Worm (Caenorhabditis elegans) whole organism, early embryonic: ENCODE measurements around the gene C16C8.25.

Experiments
- B0310.2 ChIP-seq: sonication (generic microtip); optimal IDR thresholded peaks from 2 replicates; lab custom pipeline; 2016; ENCODE audit warnings: mild to moderate bottlenecking, missing genetic modification characterization, missing compliant biosample characterization
- F13C5.2 ChIP-seq: sonication (generic microtip); optimal IDR thresholded peaks from 2 replicates; lab custom pipeline; 2017; ENCODE audit warnings: mild to moderate bottlenecking, missing genetic modification characterization, inconsistent platforms, missing compliant biosample characterization
- aly-1 ChIP-seq: sonication (generic microtip); optimal IDR thresholded peaks from 2 replicates; lab custom pipeline; 2016; ENCODE audit warnings: missing genetic modification characterization, missing compliant biosample characterization
- ama-1 ChIP-seq: fragments of 150-350 bp; optimal IDR thresholded peaks from 2 replicates; lab custom pipeline; 2014
- ceh-13 ChIP-seq: fragments of 200-800 bp; sonication (Bioruptor generic); optimal IDR thresholded peaks from 2 replicates; lab custom pipeline; 2018; ENCODE audit warnings: mild to moderate bottlenecking, missing genetic modification characterization, missing compliant biosample characterization
- ceh-36 ChIP-seq: sonication (generic microtip); optimal IDR thresholded peaks from 2 replicates; lab custom pipeline; 2016; ENCODE audit warnings: missing genetic modification characterization, inconsistent platforms, missing compliant biosample characterization
- ets-7 ChIP-seq: sonication (generic microtip); optimal IDR thresholded peaks from 2 replicates; lab custom pipeline; 2016; ENCODE audit warnings: missing genotype, missing genetic modification characterization, missing compliant biosample characterization
- flt-1 ChIP-seq: fragments of 200-800 bp; sonication (Bioruptor generic); IDR thresholded peaks from 2 replicates; pipeline ENCODE4 v1.3.6; 2022; ENCODE audit warnings: missing genetic modification characterization, missing compliant biosample characterization
- hmbx-1 ChIP-seq: sonication (generic microtip); optimal IDR thresholded peaks from 2 replicates; lab custom pipeline; 2016; ENCODE audit warnings: mild to moderate bottlenecking, missing genetic modification characterization, missing compliant biosample characterization
- hmg-4 ChIP-seq: fragments of 200-800 bp; sonication (Bioruptor generic); optimal IDR thresholded peaks from 2 replicates; lab custom pipeline; 2018; ENCODE audit warnings: mild to moderate bottlenecking, missing genetic modification characterization, missing compliant biosample characterization
- hnd-1 ChIP-seq: sonication (generic microtip); optimal IDR thresholded peaks from 2 replicates; lab custom pipeline; 2016; ENCODE audit warnings: missing genetic modification characterization, missing compliant biosample characterization
- pes-1 ChIP-seq: fragments of 200-800 bp; sonication (Bioruptor generic); IDR thresholded peaks from 2 replicates; pipeline ENCODE4 v1.3.6; 2022; ENCODE audit warnings: missing genetic modification reagents, missing genetic modification characterization, missing compliant biosample characterization
- scrt-1 ChIP-seq: fragments of 200-800 bp; sonication (Bioruptor generic); IDR thresholded peaks from 2 replicates; pipeline ENCODE4 v1.3.6; 2022; ENCODE audit warnings: missing genetic modification characterization, missing compliant biosample characterization
- sea-1 ChIP-seq: fragments of 200-800 bp; sonication (Bioruptor generic); conservative IDR thresholded peaks from 2 replicates; pipeline ENCODE4 v1.3.6; 2022; ENCODE audit warnings: missing genetic modification characterization, missing compliant biosample characterization
- tbx-11 ChIP-seq: fragments of 200-800 bp; sonication (Bioruptor generic); IDR thresholded peaks from 2 replicates; pipeline ENCODE4 v1.3.6; 2022; ENCODE audit warnings: missing genetic modification characterization, missing compliant biosample characterization
- tbx-37 ChIP-seq: fragments of 200-800 bp; sonication (Bioruptor generic); conservative IDR thresholded peaks from 2 replicates; pipeline ENCODE4 v1.3.6; 2022; ENCODE audit warnings: missing genetic modification reagents, missing genetic modification characterization, missing compliant biosample characterization
- tra-4 ChIP-seq: sonication (generic microtip); optimal IDR thresholded peaks from 2 replicates; lab custom pipeline; 2017; ENCODE audit warnings: missing genetic modification characterization, missing compliant biosample characterization

Gene C16C8.25

DNA sequence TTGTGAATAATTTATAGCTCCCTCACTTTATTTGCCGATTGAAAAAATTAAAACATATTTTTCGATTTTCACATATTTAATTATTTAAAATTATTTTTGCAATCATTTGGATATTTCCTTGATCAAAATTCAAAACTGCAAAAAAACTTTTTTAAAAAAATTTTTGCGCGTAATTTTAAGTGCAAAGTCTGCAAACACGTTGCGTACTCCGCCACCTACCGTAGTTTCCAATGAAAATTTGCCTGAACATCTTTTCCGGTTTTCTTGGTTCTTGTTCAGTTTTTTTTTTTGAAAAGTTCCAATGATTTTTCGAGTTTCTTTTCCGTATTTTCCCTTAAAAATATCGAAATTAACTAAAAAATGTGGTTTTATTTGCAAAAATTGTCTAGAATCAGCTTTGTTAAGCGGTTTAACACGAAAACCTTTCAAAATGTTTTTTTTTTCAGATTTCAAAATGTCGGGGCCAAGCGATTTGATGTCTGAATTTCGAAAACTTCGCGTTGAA, at the start of gene C16C8.25:
TSS of gene C16C8.25 (plus strand) at position 455 of the 505 bp plus-strand sequence.
- TF ChIP-seq ets-7 (tag; lab: Kevin White, UChicago) (no peak), F13C5.2 (no peak), pes-1 (GFP tag; lab: Robert Waterston, UW) (no peak), flt-1 (GFP tag; lab: Robert Waterston, UW) (no peak), tbx-37 (GFP tag; lab: Robert Waterston, UW) (no peak), B0310.2 (no peak), ceh-36 (tag; lab: Kevin White, UChicago) (no peak), ama-1 (lab: Kevin White, UChicago) (no peak), sea-1 (no peak), hmbx-1 (no peak), tbx-11 (no peak)

DNA sequence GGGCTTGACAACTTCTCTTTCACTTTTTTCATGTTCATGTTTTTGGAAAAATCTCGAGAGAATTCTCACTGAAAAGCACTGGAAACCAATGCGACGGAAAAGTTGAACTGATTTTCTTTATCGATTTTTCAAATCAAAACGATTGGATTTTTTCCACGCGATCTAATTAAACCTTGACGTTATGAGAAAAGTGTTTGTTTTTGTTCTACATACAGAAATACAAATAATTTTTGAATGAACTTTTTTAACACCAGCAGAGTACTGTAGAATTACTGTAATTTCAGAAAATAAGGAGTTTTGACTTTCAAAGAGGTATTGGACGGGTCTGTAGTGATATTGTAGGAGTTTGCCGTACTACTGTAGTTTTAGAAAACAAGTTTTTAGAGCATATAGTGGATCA, 46.2 kb upstream of the C16C8.25 start, which contains the start of gene nep-10:
TSS of gene nep-10 (minus strand) at position 101 of the 400 bp plus-strand sequence.
- TF ChIP-seq scrt-1 (no peak), tbx-11 (no peak), ceh-13 (no peak), F13C5.2 (no peak), tbx-37 (GFP tag; lab: Robert Waterston, UW) (no peak), aly-1 (tag; lab: Kevin White, UChicago) (no peak), flt-1 (GFP tag; lab: Robert Waterston, UW) (no peak), pes-1 (GFP tag; lab: Robert Waterston, UW) (no peak), sea-1 (no peak), tra-4 (tag; lab: Kevin White, UChicago) (no peak), ets-7 (tag; lab: Kevin White, UChicago) (no peak), hmbx-1 (no peak), hmg-4 (GFP tag; lab: Kevin White, UChicago) (no peak), ama-1 (lab: Kevin White, UChicago) (no peak), B0310.2 (no peak)

- TF ChIP-seq scrt-1: no peak
- TF ChIP-seq hmg-4 (GFP tag; lab: Kevin White, UChicago): no peak
- TF ChIP-seq tbx-11: no peak
- no peak for TF ChIP-seq B0310.2
- TF ChIP-seq ama-1 (lab: Kevin White, UChicago): no peak
- TF ChIP-seq flt-1 (GFP tag; lab: Robert Waterston, UW): no peak
- TF ChIP-seq pes-1 (GFP tag; lab: Robert Waterston, UW): no peak
- TF ChIP-seq hnd-1 (tag; lab: Kevin White, UChicago): no peak
- TF ChIP-seq ets-7 (tag; lab: Kevin White, UChicago): no peak
- TF ChIP-seq tbx-37 (GFP tag; lab: Robert Waterston, UW): no peak
- no peak for TF ChIP-seq ceh-13
- TF ChIP-seq hmbx-1: no peak
- no peak for TF ChIP-seq aly-1 (tag; lab: Kevin White, UChicago)
- no peak for TF ChIP-seq F13C5.2
- TF ChIP-seq tra-4 (tag; lab: Kevin White, UChicago): no peak
- TF ChIP-seq ceh-36 (tag; lab: Kevin White, UChicago): no peak
- TF ChIP-seq sea-1: no peak
These were observed 45.5 kb upstream of the C16C8.25 start, which contains the start of gene nep-8 for ce11 chrII:3403535-3403934. Gene nep-8, plus strand, starts transcription at chrII:3403835.

DNA sequence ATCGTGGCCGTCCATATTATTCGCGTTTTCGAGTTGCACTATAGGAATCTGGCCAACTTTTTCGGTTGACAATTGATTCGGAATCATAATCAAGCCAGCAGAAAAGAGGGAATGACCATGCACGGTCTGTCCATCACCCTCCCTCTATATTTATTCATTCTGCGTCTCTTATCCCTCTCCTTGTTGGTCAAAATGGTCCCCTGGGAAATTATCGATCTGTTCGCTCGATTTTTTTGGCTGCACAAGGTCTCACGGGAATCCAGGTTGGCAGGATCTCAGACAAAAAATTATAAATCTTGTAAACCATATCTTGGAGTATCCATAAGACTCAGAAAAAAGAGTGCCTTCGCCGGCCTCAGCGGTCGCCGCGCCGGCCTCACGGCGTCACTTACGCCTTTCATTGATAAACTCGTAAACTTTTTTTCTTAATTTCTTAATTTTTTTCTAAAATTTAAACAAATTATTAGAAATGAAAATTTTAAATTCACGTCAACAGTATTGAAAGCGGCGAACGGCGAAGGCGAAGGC, 34.6 kb upstream of the C16C8.25 start, which contains the start of the genes F18A12.7 and F18A12.2:
TSS of gene F18A12.7 (minus strand) at position 101 of the 528 bp plus-strand sequence.
TSS of gene F18A12.2 (plus strand) at position 478 of the 528 bp plus-strand sequence.
- TF ChIP-seq pes-1 (GFP tag; lab: Robert Waterston, UW) (no peak), sea-1 (no peak), B0310.2 (no peak), ceh-36 (tag; lab: Kevin White, UChicago) (no peak), F13C5.2 (no peak)

DNA sequence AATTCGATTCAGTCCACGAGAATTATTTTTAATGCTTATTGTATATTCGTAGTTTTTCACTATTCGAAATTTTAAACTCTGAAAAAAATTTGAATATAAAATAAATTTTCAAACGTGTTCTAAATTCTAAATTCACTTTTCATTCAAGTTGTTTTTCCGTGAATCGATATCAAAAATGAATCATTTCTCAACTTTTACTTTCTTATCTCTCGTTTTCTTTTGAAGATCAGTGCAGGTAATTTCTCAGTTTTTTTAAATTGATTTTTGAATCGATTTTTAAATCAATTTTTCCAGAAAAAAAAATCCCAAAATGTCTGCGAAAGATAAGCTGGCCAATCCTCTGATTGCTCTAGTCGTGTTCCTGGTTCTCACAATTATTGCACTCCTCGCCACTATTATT, 32.5 kb upstream of the C16C8.25 start, which contains the start of gene nep-6:
TSS of gene nep-6 (plus strand) at position 301 of the 400 bp plus-strand sequence.
- TF ChIP-seq hmg-4 (GFP tag; lab: Kevin White, UChicago): no peak

DNA sequence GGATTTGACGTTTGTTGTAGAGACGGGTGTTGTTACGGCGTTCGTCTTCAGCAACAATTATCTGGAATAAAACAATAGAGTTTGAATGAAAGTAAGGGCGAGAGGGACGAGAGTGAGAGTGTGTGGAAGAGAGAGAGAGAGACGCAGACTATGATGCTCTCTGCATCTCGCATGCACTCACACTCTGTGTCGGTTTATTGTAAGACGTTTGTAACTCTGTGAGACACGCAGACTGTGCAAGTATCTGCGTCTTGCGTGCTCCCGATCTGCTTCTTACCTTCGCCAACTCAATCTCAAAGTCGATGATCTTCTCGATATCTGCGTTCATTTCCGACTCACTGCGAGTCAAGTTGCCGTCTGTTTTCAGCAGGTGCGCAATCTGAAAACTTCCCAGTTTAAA, 26.1 kb upstream of the C16C8.25 start:
- TF ChIP-seq tra-4 (tag; lab: Kevin White, UChicago) (no peak), pes-1 (GFP tag; lab: Robert Waterston, UW) (no peak), hmg-4 (GFP tag; lab: Kevin White, UChicago) (no peak), aly-1 (tag; lab: Kevin White, UChicago) (no peak), B0310.2 (no peak), ets-7 (tag; lab: Kevin White, UChicago) (no peak), hnd-1 (tag; lab: Kevin White, UChicago) (no peak), tbx-37 (GFP tag; lab: Robert Waterston, UW) (no peak), ama-1 (lab: Kevin White, UChicago) (no peak), flt-1 (GFP tag; lab: Robert Waterston, UW) (no peak), sea-1 (no peak), tbx-11 (no peak), hmbx-1 (no peak), scrt-1 (no peak), F13C5.2 (no peak)

DNA sequence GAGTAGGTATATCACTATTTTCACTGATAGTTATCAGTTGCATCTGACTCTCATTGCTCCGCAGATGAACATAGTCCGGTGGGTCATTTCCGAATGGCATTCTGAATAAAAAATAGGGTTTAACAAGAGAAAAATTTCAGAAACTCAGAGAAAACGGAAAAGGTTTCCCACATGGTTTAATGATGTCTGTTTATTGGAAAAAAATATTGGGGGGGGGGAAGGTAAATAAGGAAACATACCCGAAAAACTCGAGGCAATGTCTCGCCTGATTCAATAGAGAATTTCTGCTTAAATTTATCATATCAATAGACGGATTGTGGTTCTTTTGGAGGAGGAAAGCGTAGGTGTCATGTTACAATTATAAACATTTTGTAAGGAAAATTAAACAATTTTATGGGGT, 23.6 kb upstream of the C16C8.25 start, which contains the start of gene nep-11:
TSS of gene nep-11 (minus strand) at position 101 of the 400 bp plus-strand sequence.
- TF ChIP-seq tbx-37 (GFP tag; lab: Robert Waterston, UW) (no peak), hmg-4 (GFP tag; lab: Kevin White, UChicago) (no peak), ceh-36 (tag; lab: Kevin White, UChicago) (no peak), ceh-13 (no peak), F13C5.2 (no peak)

- TF ChIP-seq scrt-1: no peak
- no peak for TF ChIP-seq aly-1 (tag; lab: Kevin White, UChicago)
- no peak for TF ChIP-seq ama-1 (lab: Kevin White, UChicago)
These were observed 20.8 kb upstream of the C16C8.25 start for ce11 chrII:3428158-3428704.
